Worm (Caenorhabditis elegans) whole organism, young adult: ENCODE results near the gene srh-127.

Experiments
- B0035.1 ChIP-seq: sonication (generic microtip); optimal IDR thresholded peaks from 2 replicates; lab custom pipeline; 2016; ENCODE audit warnings: missing genetic modification characterization, mild to moderate bottlenecking, missing compliant biosample characterization, missing genotype, missing genetic modification reagents
- F57A8.1 ChIP-seq: fragments of 200-800 bp; sonication (Bioruptor generic); optimal IDR thresholded peaks from 2 replicates; lab custom pipeline; 2018; ENCODE audit warnings: mild to moderate bottlenecking, missing genetic modification characterization, moderate library complexity, missing compliant biosample characterization
- T07F8.4 ChIP-seq: sonication (generic microtip); optimal IDR thresholded peaks from 2 replicates; lab custom pipeline; 2016; ENCODE audit warnings: mild to moderate bottlenecking, missing genetic modification characterization, moderate library complexity, missing compliant biosample characterization
- Y53G8AR.9 ChIP-seq: fragments of 200-800 bp; sonication (Bioruptor generic); conservative IDR thresholded peaks from 2 replicates; pipeline ENCODE4 v1.3.6; 2022; ENCODE audit warnings: missing genetic modification reagents, missing genetic modification characterization, missing compliant biosample characterization
- Y56A3A.18 ChIP-seq: fragments of 200-800 bp; sonication (Bioruptor generic); IDR thresholded peaks from 2 replicates; pipeline ENCODE4 v1.3.6; 2022; ENCODE audit warnings: missing genetic modification reagents, missing genetic modification characterization, missing compliant biosample characterization
- Y67H2A.10 ChIP-seq: fragments of 200-800 bp; sonication (Bioruptor generic); conservative IDR thresholded peaks from 2 replicates; pipeline ENCODE4 v1.3.6; 2022; ENCODE audit warnings: missing genetic modification reagents, missing genetic modification characterization, missing compliant biosample characterization
- ZK185.1 ChIP-seq: sonication (generic microtip); optimal IDR thresholded peaks from 2 replicates; lab custom pipeline; 2016; ENCODE audit warnings: mild to moderate bottlenecking, missing genetic modification characterization, missing compliant biosample characterization; ENCODE audit not compliant: poor library complexity, severe bottlenecking
- aptf-3 ChIP-seq: fragments of 200-800 bp; sonication (Bioruptor generic); IDR thresholded peaks from 2 replicates; pipeline ENCODE4 v1.3.6; 2022; ENCODE audit warnings: missing genetic modification characterization, missing compliant biosample characterization
- atf-7 ChIP-seq: sonication (generic microtip); optimal IDR thresholded peaks from 2 replicates; lab custom pipeline; 2017; ENCODE audit warnings: mild to moderate bottlenecking, missing genetic modification characterization, missing compliant biosample characterization
- attf-3 ChIP-seq: fragments of 200-800 bp; sonication (Bioruptor generic); conservative IDR thresholded peaks from 2 replicates; pipeline ENCODE4 v1.3.6; 2022; ENCODE audit warnings: missing genetic modification reagents, missing genetic modification characterization, missing compliant biosample characterization
- cebp-1 ChIP-seq, 2 experiments: fragments of 200-800 bp in 1 of 2; sonication (Bioruptor generic) in 1 of 2; sonication (generic microtip) in 1 of 2; IDR thresholded peaks in 1 of 2; optimal IDR thresholded peaks in 1 of 2; 2 replicates each; pipeline versions ENCODE4 v1.3.6 to Lab custom; 2017 to 2022; ENCODE audit warnings: missing compliant biosample characterization in 2 of 2, missing genetic modification characterization in 2 of 2, mild to moderate bottlenecking in 1 of 2, missing genetic modification reagents in 1 of 2, moderate library complexity in 1 of 2
- ceh-100 ChIP-seq: fragments of 200-800 bp; sonication (Bioruptor generic); IDR thresholded peaks from 2 replicates; pipeline ENCODE4 v1.3.6; 2022; ENCODE audit warnings: missing genetic modification reagents, missing genetic modification characterization, missing compliant biosample characterization
- ceh-58 ChIP-seq: fragments of 200-800 bp; sonication (Bioruptor generic); IDR thresholded peaks from 2 replicates; pipeline ENCODE4 v1.3.6; 2022; ENCODE audit warnings: missing genetic modification characterization, missing compliant biosample characterization
- chd-7 ChIP-seq: sonication (generic microtip); optimal IDR thresholded peaks from 2 replicates; lab custom pipeline; 2016; ENCODE audit warnings: mild to moderate bottlenecking, missing genetic modification characterization, moderate library complexity, missing compliant biosample characterization
- dpff-1 ChIP-seq: sonication (generic microtip); optimal IDR thresholded peaks from 2 replicates; lab custom pipeline; 2017; ENCODE audit warnings: mild to moderate bottlenecking, missing genetic modification characterization, missing compliant biosample characterization
- egrh-3 ChIP-seq: fragments of 200-800 bp; sonication (Bioruptor generic); IDR thresholded peaks from 2 replicates; pipeline ENCODE4 v1.3.6; 2022; ENCODE audit warnings: missing genetic modification reagents, missing genetic modification characterization, missing compliant biosample characterization
- gei-17 ChIP-seq: fragments of 200-800 bp; sonication (Bioruptor generic); optimal IDR thresholded peaks from 2 replicates; lab custom pipeline; 2018; ENCODE audit warnings: mild to moderate bottlenecking, missing genetic modification characterization, missing compliant biosample characterization
- him-1 ChIP-seq: sonication (generic microtip); optimal IDR thresholded peaks from 2 replicates; lab custom pipeline; 2016; ENCODE audit warnings: missing genotype, missing genetic modification reagents, missing genetic modification characterization, missing compliant biosample characterization
- hmg-20 ChIP-seq: fragments of 200-800 bp; sonication (Bioruptor generic); IDR thresholded peaks from 2 replicates; pipeline ENCODE4 v1.3.6; 2022; ENCODE audit warnings: missing genetic modification reagents, missing genetic modification characterization, missing compliant biosample characterization
- lin-35 ChIP-seq, 3 experiments: fragments of 150-350 bp in 2 of 3; sonication (generic microtip) in 1 of 3; optimal IDR thresholded peaks; 2 replicates each; lab custom pipeline; 2014 to 2018; ENCODE audit warnings: missing biosample characterization in 3 of 3, missing genetic modification characterization in 3 of 3, missing genetic modification reagents in 3 of 3
- madf-10 ChIP-seq: sonication (generic microtip); optimal IDR thresholded peaks from 2 replicates; lab custom pipeline; 2016; ENCODE audit warnings: mild to moderate bottlenecking, missing genetic modification characterization, missing compliant biosample characterization
- madf-8 ChIP-seq: fragments of 200-800 bp; sonication (Bioruptor generic); conservative IDR thresholded peaks from 2 replicates; pipeline ENCODE4 v1.3.6; 2022; ENCODE audit warnings: missing genetic modification reagents, missing genetic modification characterization, missing compliant biosample characterization
- mcd-1 ChIP-seq: fragments of 200-800 bp; sonication (Bioruptor generic); IDR thresholded peaks from 2 replicates; pipeline ENCODE4 v1.3.6; 2022; ENCODE audit warnings: missing genetic modification reagents, missing genetic modification characterization, missing compliant biosample characterization
- mel-28 ChIP-seq: sonication (generic microtip); optimal IDR thresholded peaks from 2 replicates; lab custom pipeline; 2016; ENCODE audit warnings: borderline replicate concordance, mild to moderate bottlenecking, missing genetic modification characterization, missing compliant biosample characterization
- nfya-1 ChIP-seq: sonication (generic microtip); optimal IDR thresholded peaks from 2 replicates; lab custom pipeline; 2017; ENCODE audit warnings: antibody characterized with exemption, missing compliant biosample characterization, missing genetic modification characterization, borderline replicate concordance; ENCODE audit not compliant: insufficient read depth
- nhr-120 ChIP-seq: fragments of 200-800 bp; sonication (Bioruptor generic); IDR thresholded peaks from 2 replicates; pipeline ENCODE4 v1.3.6; 2022; ENCODE audit warnings: missing genetic modification characterization, missing compliant biosample characterization
- nhr-90 ChIP-seq: sonication (generic microtip); optimal IDR thresholded peaks from 2 replicates; lab custom pipeline; 2016; ENCODE audit warnings: missing genotype, mild to moderate bottlenecking, missing genetic modification characterization, missing compliant biosample characterization
- rcor-1 ChIP-seq: fragments of 200-800 bp; sonication (Bioruptor generic); IDR thresholded peaks from 2 replicates; pipeline ENCODE4 v1.3.6; 2022; ENCODE audit warnings: missing genetic modification reagents, missing genetic modification characterization, missing compliant biosample characterization
- repo-1 ChIP-seq: sonication (generic microtip); optimal IDR thresholded peaks from 2 replicates; lab custom pipeline; 2017; ENCODE audit warnings: mild to moderate bottlenecking, missing genetic modification characterization, missing compliant biosample characterization
- sdz-38 ChIP-seq: sonication (generic microtip); optimal IDR thresholded peaks from 2 replicates; lab custom pipeline; 2016; ENCODE audit warnings: missing genotype, missing genetic modification characterization, missing compliant biosample characterization
- snpc-1.1 ChIP-seq: sonication (generic microtip); optimal IDR thresholded peaks from 2 replicates; lab custom pipeline; 2017; ENCODE audit warnings: missing genetic modification characterization, mild to moderate bottlenecking, missing compliant biosample characterization, antibody characterized with exemption, moderate library complexity, missing genotype, missing genetic modification reagents; ENCODE audit not compliant: insufficient read depth
- snpc-1.3 ChIP-seq: sonication (generic microtip); optimal IDR thresholded peaks from 2 replicates; lab custom pipeline; 2017; ENCODE audit warnings: missing genetic modification characterization, mild to moderate bottlenecking, missing compliant biosample characterization, antibody characterized with exemption, moderate library complexity, missing genotype, missing genetic modification reagents; ENCODE audit not compliant: insufficient read depth
- snpc-3.4 ChIP-seq: sonication (generic microtip); optimal IDR thresholded peaks from 2 replicates; lab custom pipeline; 2017; ENCODE audit warnings: missing genetic modification characterization, mild to moderate bottlenecking, missing compliant biosample characterization, antibody characterized with exemption, moderate library complexity, missing genotype, missing genetic modification reagents
- sptf-2 ChIP-seq: fragments of 200-800 bp; sonication (Bioruptor generic); optimal IDR thresholded peaks from 2 replicates; lab custom pipeline; 2018; ENCODE audit warnings: mild to moderate bottlenecking, missing genetic modification characterization, missing compliant biosample characterization
- tbp1 ChIP-seq: fragments of 200-800 bp; sonication (Bioruptor generic); optimal IDR thresholded peaks from 2 replicates; lab custom pipeline; 2018; ENCODE audit warnings: mild to moderate bottlenecking, missing genetic modification characterization, missing compliant biosample characterization
- tlf-1 ChIP-seq: fragments of 200-800 bp; sonication (Bioruptor generic); optimal IDR thresholded peaks from 2 replicates; lab custom pipeline; 2018; ENCODE audit warnings: mild to moderate bottlenecking, missing genetic modification characterization, missing compliant biosample characterization
- unc-130 ChIP-seq: sonication (generic microtip); optimal IDR thresholded peaks from 2 replicates; lab custom pipeline; 2016; ENCODE audit warnings: missing genetic modification reagents, missing genetic modification characterization, missing compliant biosample characterization
- zim-3 ChIP-seq: sonication (generic microtip); optimal IDR thresholded peaks from 2 replicates; lab custom pipeline; 2017; ENCODE audit warnings: mild to moderate bottlenecking, missing genetic modification characterization, moderate library complexity, missing compliant biosample characterization
- ztf-3 ChIP-seq: fragments of 200-800 bp; sonication (Bioruptor generic); optimal IDR thresholded peaks from 2 replicates; lab custom pipeline; 2018; ENCODE audit warnings: mild to moderate bottlenecking, missing genetic modification characterization, missing compliant biosample characterization
- ztf-6 ChIP-seq: fragments of 200-800 bp; sonication (Bioruptor generic); IDR thresholded peaks from 2 replicates; pipeline ENCODE4 v1.3.6; 2022; ENCODE audit warnings: missing genetic modification reagents, missing genetic modification characterization, missing compliant biosample characterization

The srh-127 gene

DNA sequence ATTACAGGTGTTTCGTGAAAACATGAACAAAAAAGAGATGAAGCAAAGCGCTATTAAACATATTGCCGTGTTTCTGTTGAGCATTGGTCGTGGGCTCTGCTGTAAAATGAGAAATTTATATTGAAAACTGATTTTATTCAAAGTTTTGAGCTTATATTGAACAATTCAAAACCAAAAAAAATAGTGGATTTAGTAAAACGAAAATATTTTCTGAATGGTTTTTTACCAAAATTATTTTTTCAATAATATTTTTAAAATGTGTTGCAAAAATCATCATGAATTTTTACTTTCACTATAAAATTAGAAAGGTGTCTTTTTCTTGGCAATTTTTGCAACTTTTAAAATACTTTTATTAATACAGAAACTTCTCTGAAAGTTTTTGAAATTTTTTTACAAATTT lies 10.2 kb downstream of the srh-127 start, which contains the start of gene C31B8.7:
C31B8.7 (minus strand) TSS at position 101 of the 400 bp plus-strand sequence.
- no peak for TF ChIP-seq zim-3 (tag; lab: Kevin White, UChicago)
- no peak for TF ChIP-seq madf-10 (tag; lab: Kevin White, UChicago)
- no peak for TF ChIP-seq nfya-1 (tag; lab: Kevin White, UChicago)
- TF ChIP-seq ztf-3 (GFP tag; lab: Kevin White, UChicago) = no peak
- TF ChIP-seq dpff-1 (tag; lab: Kevin White, UChicago) = no peak
- no peak for TF ChIP-seq ceh-100 (GFP tag; lab: Robert Waterston, UW)
- TF ChIP-seq mel-28 (tag; lab: Kevin White, UChicago) = no peak
- no peak for TF ChIP-seq nhr-120
- no peak for TF ChIP-seq Y53G8AR.9
- no peak for TF ChIP-seq snpc-3.4 (tag; lab: Kevin White, UChicago)
- TF ChIP-seq sdz-38 (tag; lab: Kevin White, UChicago) = no peak
- TF ChIP-seq unc-130 (GFP tag; lab: Kevin White, UChicago) = no peak
- TF ChIP-seq ztf-6 (GFP tag; lab: Robert Waterston, UW) = no peak
- no peak for TF ChIP-seq gei-17 (GFP tag; lab: Kevin White, UChicago)
- no peak for TF ChIP-seq rcor-1 (GFP tag; lab: Robert Waterston, UW)
- TF ChIP-seq mcd-1 (GFP tag; lab: Robert Waterston, UW) = no peak
- no peak for TF ChIP-seq nhr-90 (tag; lab: Kevin White, UChicago)
- no peak for TF ChIP-seq atf-7 (tag; lab: Kevin White, UChicago)
- no peak for TF ChIP-seq tbp1

ce11 chrV:2909525-2909924 lies 16.4 kb downstream of the srh-127 start, which contains the start of gene zmp-3:
Gene zmp-3, minus strand, starts transcription at chrV:2909625.
- TF ChIP-seq aptf-3 (GFP tag; lab: Robert Waterston, UW) (no peak), hmg-20 (no peak), Y56A3A.18 (GFP tag; lab: Robert Waterston, UW) (no peak), snpc-1.3 (tag; lab: Kevin White, UChicago) (no peak), snpc-1.1 (tag; lab: Kevin White, UChicago) (no peak), repo-1 (tag; lab: Kevin White, UChicago) (no peak), sptf-2 (GFP tag; lab: Kevin White, UChicago) (no peak), attf-3 (GFP tag; lab: Robert Waterston, UW) (no peak), egrh-3 (GFP tag; lab: Robert Waterston, UW) (no peak), Y67H2A.10 (no peak), B0035.1 (tag; lab: Kevin White, UChicago) (no peak), cebp-1 (GFP tag; IDR thresholded peaks at IDR 0.05; lab: Robert Waterston, UW) (no peak), cebp-1 (tag; optimal IDR thresholded peaks at IDR 0.05; lab: Kevin White, UChicago) (no peak), sdz-38 (tag; lab: Kevin White, UChicago) (no peak)

DNA sequence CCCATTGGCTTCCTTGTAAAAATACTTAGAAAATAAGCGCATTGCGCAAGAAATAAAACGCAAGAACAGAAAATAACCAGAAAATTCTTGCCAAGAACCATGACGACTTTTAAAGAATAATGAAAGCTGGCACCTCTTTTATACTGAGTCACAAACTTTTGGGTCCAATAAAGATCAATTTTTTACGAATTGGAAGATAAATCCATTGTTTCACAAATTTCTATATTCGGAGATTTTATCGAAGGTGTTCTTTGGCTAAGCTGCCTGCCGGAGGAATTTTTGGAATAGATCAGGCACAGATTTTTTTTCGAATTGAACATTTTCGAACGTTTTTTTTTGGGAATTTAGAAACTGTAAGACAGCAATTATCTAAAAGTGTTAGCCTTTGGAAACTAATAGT lies 19.8 kb downstream of the srh-127 start, which contains the start of gene C31B8.9:
C31B8.9 (minus strand) TSS at position 101 of the 400 bp plus-strand sequence.
- TF ChIP-seq ZK185.1 (tag; lab: Kevin White, UChicago) = no peak
- TF ChIP-seq chd-7 = no peak
- no peak for TF ChIP-seq F57A8.1 (GFP tag; lab: Kevin White, UChicago)
- no peak for TF ChIP-seq ceh-58
- no peak for TF ChIP-seq tlf-1 (GFP tag; lab: Kevin White, UChicago)
- TF ChIP-seq T07F8.4 (tag; lab: Kevin White, UChicago) = no peak
- no peak for TF ChIP-seq madf-8 (GFP tag; lab: Robert Waterston, UW)
- TF ChIP-seq him-1 (tag; lab: Kevin White, UChicago) = no peak
- TF ChIP-seq lin-35 (GFP tag; optimal IDR thresholded peaks at IDR 0.05; lab: Kevin White, UChicago) = no peak
- TF ChIP-seq, all 124 proteins: peak for 0
